Fruit fly (Drosophila melanogaster) Kc167 (cell line): ENCODE measurements around the gene sordd2.
"Not testable (repeated sequence)": the region's sequence is repeated elsewhere in the genome, so short reads cannot be mapped to it uniquely, and the experiment has no call there.

Experiments
- Myc ChIP-seq: fragments of >200 bp; optimal IDR thresholded peaks from 2 replicates; lab custom pipeline; 2017; ENCODE audit warnings: missing external identifiers
- Sin3A ChIP-seq: fragments of >200 bp; optimal IDR thresholded peaks from 2 replicates; lab custom pipeline; 2018; ENCODE audit warnings: missing external identifiers
- h ChIP-seq: fragments of >200 bp; optimal IDR thresholded peaks from 3 replicates; lab custom pipeline; 2018; ENCODE audit warnings: missing external identifiers
- insv ChIP-seq: fragments of >200 bp; optimal IDR thresholded peaks from 3 replicates; lab custom pipeline; 2018; ENCODE audit warnings: missing external identifiers
- psq ChIP-seq: fragments of >200 bp; optimal IDR thresholded peaks from 2 replicates; lab custom pipeline; 2017; ENCODE audit warnings: missing external identifiers
- ttk ChIP-seq: sonication (Bioruptor generic); optimal IDR thresholded peaks from 2 replicates; lab custom pipeline; 2017; ENCODE audit warnings: missing external identifiers

dm6 chrX:15795951-15796443, 3.0 kb downstream of the sordd2 start, which contains the start of gene sordd1:
- TF ChIP-seq psq (lab: Kevin White, UChicago); h; Myc (lab: Kevin White, UChicago); Sin3A (lab: Kevin White, UChicago); ttk; insv (lab: Kevin White, UChicago): not testable (repeated sequence)
